ENCODE assay signal across 1 fruit fly cellular context in the genomic region with DNA sequence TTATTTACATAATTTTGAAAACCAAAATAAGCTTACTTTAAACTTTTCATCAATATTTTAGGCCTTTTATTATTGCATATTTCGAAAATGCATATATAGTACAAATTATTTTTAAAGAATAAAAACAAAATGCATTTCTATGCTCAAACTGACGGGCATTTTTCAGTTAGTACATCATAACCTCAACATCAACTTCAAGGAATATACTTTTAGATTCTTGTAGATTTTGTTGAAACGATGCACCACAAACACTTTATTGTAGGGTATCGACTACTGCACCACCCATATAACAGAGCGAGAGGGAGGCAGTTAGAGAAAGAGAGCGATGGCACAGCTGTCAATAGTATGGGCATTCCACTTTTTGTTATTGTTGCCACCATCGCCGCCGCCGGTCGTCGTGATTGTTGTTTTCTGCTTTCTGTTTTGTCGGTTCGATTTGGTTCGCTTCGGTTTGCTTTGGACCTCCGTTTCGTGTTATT.
TF ChIP-seq lines count a peak whose summit lies in the region.

No protein-coding gene starts in this region.

TF ChIP-seq in whole organism, embryonic, 481 proteins besides CTCF, POLR2A, EP300 and RAD21 (continued from another document and continues in another):
- TF ChIP-seq CG11695 (GFP tag; IDR thresholded peaks at IDR 0.05; lab: Robert Waterston, UW) (peak; percentile 72; the same call in 2 of the 3 replicates), CG1792 (GFP tag; optimal IDR thresholded peaks at IDR 0.05; lab: Kevin White, UChicago) (peak; percentile 57), exex (tag; optimal IDR thresholded peaks at IDR 0.05; lab: Kevin White, UChicago) (peak; percentile 41), ac (GFP tag; optimal IDR thresholded peaks at IDR 0.05; lab: Kevin White, UChicago) (peak; percentile 83), CG11247 (GFP tag; IDR thresholded peaks at IDR 0.05; lab: Robert Waterston, UW) (no peak), CG12236 (GFP tag; optimal IDR thresholded peaks at IDR 0.05; lab: Kevin White, UChicago) (peak; percentile 81), C15 (GFP tag; IDR thresholded peaks at IDR 0.05; lab: Robert Waterston, UW) (0 out of 3 replicates have a peak, but pooled peaks have one; percentile 28), CG6272 (GFP tag; IDR thresholded peaks at IDR 0.05; lab: Robert Waterston, UW) (peak; percentile 58; the same call in 1 of the 2 replicates), Xbp1 (GFP tag; optimal IDR thresholded peaks at IDR 0.05; lab: Kevin White, UChicago) (peak; percentile 96), tio (GFP tag; optimal IDR thresholded peaks at IDR 0.05; lab: Kevin White, UChicago) (peak; percentile 91), CG18262 (tag; optimal IDR thresholded peaks at IDR 0.05; lab: Kevin White, UChicago) (peak; percentile 97), CG4730 (GFP tag; IDR thresholded peaks at IDR 0.05; lab: Robert Waterston, UW) (peak; percentile 71), dpn (GFP tag; optimal IDR thresholded peaks at IDR 0.05; lab: Kevin White, UChicago) (peak; percentile 89 to 92), phol (tag; optimal IDR thresholded peaks at IDR 0.05; lab: Kevin White, UChicago) (peak; percentile 96), repo (GFP tag; optimal IDR thresholded peaks at IDR 0.05; lab: Kevin White, UChicago) (peak; percentile 79), Dad (GFP tag; optimal IDR thresholded peaks at IDR 0.05; lab: Kevin White, UChicago) (peak; percentile 57), Doc3 (GFP tag; IDR thresholded peaks at IDR 0.05; lab: Robert Waterston, UW; ENCODE audit: partially characterized antibody) (no peak), CG10366 (GFP tag; IDR thresholded peaks at IDR 0.05; lab: Robert Waterston, UW) (peak; percentile 69), CG2889 (GFP tag; IDR thresholded peaks at IDR 0.05; lab: Robert Waterston, UW) (no peak), CG4854 (GFP tag; optimal IDR thresholded peaks at IDR 0.05; lab: Kevin White, UChicago) (peak; percentile 84), pan (optimal IDR thresholded peaks at IDR 0.05; lab: Kevin White, UChicago) (no peak), pan (GFP tag; optimal IDR thresholded peaks at IDR 0.05 in 1 of 2, IDR thresholded peaks at IDR 0.05 in 1 of 2) (peak in 1 of 2 experiments; percentile 78), kay (GFP tag; optimal IDR thresholded peaks at IDR 0.05; lab: Kevin White, UChicago) (peak; percentile 85), pb (GFP tag; optimal IDR thresholded peaks at IDR 0.05; lab: Kevin White, UChicago) (peak; percentile 71), Sox102F (GFP tag; optimal IDR thresholded peaks at IDR 0.05; lab: Kevin White, UChicago) (peak; percentile 97), CG15073 (GFP tag; optimal IDR thresholded peaks at IDR 0.05; lab: Kevin White, UChicago) (peak; percentile 65), gsb-n (tag; optimal IDR thresholded peaks at IDR 0.05; lab: Kevin White, UChicago) (peak; percentile 88), CG11560 (tag; IDR thresholded peaks at IDR 0.05; lab: Robert Waterston, UW) (peak; percentile 27; the same call in 1 of the 3 replicates), CG17361 (GFP tag; IDR thresholded peaks at IDR 0.05; lab: Robert Waterston, UW) (peak; percentile 98), CG18764 (GFP tag; optimal IDR thresholded peaks at IDR 0.05; lab: Kevin White, UChicago) (peak; percentile 86), CG1647 (GFP tag; optimal IDR thresholded peaks at IDR 0.05; lab: Kevin White, UChicago) (peak; percentile 80), CG1602 (GFP tag; optimal IDR thresholded peaks at IDR 0.05; lab: Kevin White, UChicago) (peak; percentile 92), Hsf (GFP tag; optimal IDR thresholded peaks at IDR 0.05; lab: Kevin White, UChicago) (peak; percentile 92), CG10462 (GFP tag; optimal IDR thresholded peaks at IDR 0.05; lab: Kevin White, UChicago) (peak; percentile 89), CG1603 (tag; optimal IDR thresholded peaks at IDR 0.05; lab: Kevin White, UChicago) (peak; percentile 87), Opbp (GFP tag; IDR thresholded peaks at IDR 0.05; lab: Robert Waterston, UW; ENCODE audit: partially characterized antibody) (0 out of 3 replicates have a peak, but pooled peaks have one; percentile 9), Hr78 (GFP tag; optimal IDR thresholded peaks at IDR 0.05; lab: Kevin White, UChicago) (peak in 1 of 2 experiments; percentile 87), dan (GFP tag; IDR thresholded peaks at IDR 0.05; lab: Robert Waterston, UW) (no peak), Jarid2 (GFP tag; optimal IDR thresholded peaks at IDR 0.05; lab: Kevin White, UChicago) (peak; percentile 73), tll (GFP tag; optimal IDR thresholded peaks at IDR 0.05; lab: Kevin White, UChicago) (peak in 1 of 2 experiments; percentile 41), CG32767 (GFP tag; IDR thresholded peaks at IDR 0.05; lab: Robert Waterston, UW) (peak; percentile 84), E2f1 (GFP tag; IDR thresholded peaks at IDR 0.05; lab: Robert Waterston, UW) (peak; percentile 59), danr (GFP tag; IDR thresholded peaks at IDR 0.05; lab: Robert Waterston, UW) (peak; percentile 78), CG9797 (GFP tag; optimal IDR thresholded peaks at IDR 0.05; lab: Kevin White, UChicago) (peak; percentile 10), otp (GFP tag; IDR thresholded peaks at IDR 0.05; lab: Robert Waterston, UW) (0 out of 3 replicates have a peak, but pooled peaks have one; percentile 49), CG34422 (GFP tag; IDR thresholded peaks at IDR 0.05; lab: Robert Waterston, UW) (peak; percentile 76; the same call in 2 of the 3 replicates), Dbx (GFP tag; IDR thresholded peaks at IDR 0.05; lab: Robert Waterston, UW) (no peak), CG8388 (GFP tag; optimal IDR thresholded peaks at IDR 0.05; lab: Kevin White, UChicago) (peak; percentile 94), fru (optimal IDR thresholded peaks at IDR 0.05; lab: Kevin White, UChicago) (no peak), CG1529 (GFP tag; optimal IDR thresholded peaks at IDR 0.05; lab: Kevin White, UChicago) (peak; percentile 92), CG14667 (GFP tag; IDR thresholded peaks at IDR 0.05; lab: Robert Waterston, UW) (peak; percentile 55; the same call in 1 of the 2 replicates), toy (GFP tag; IDR thresholded peaks at IDR 0.05; lab: Robert Waterston, UW) (no peak), HLH3B (GFP tag; IDR thresholded peaks at IDR 0.05; lab: Robert Waterston, UW) (peak; percentile 83), sisA (GFP tag; IDR thresholded peaks at IDR 0.05; lab: Robert Waterston, UW) (peak; percentile 80), CG18476 (GFP tag; optimal IDR thresholded peaks at IDR 0.05; lab: Kevin White, UChicago) (peak; percentile 79), bowl (GFP tag; IDR thresholded peaks at IDR 0.05; lab: Robert Waterston, UW) (peak; percentile 56; the same call in 1 of the 2 replicates), Mes4 (GFP tag; optimal IDR thresholded peaks at IDR 0.05; lab: Kevin White, UChicago) (peak; percentile 81), CG2875 (GFP tag; optimal IDR thresholded peaks at IDR 0.05; lab: Kevin White, UChicago) (peak; percentile 92), CG10147 (GFP tag; optimal IDR thresholded peaks at IDR 0.05; lab: Kevin White, UChicago) (peak; percentile 86), Bdp1 (GFP tag; optimal IDR thresholded peaks at IDR 0.05; lab: Kevin White, UChicago) (peak; percentile 56), bbx (GFP tag; IDR thresholded peaks at IDR 0.05; lab: Robert Waterston, UW; ENCODE audit: partially characterized antibody) (peak; percentile 47), CG10979 (tag; optimal IDR thresholded peaks at IDR 0.05; lab: Kevin White, UChicago) (peak; percentile 95), CG6254 (GFP tag; optimal IDR thresholded peaks at IDR 0.05; lab: Kevin White, UChicago) (peak; percentile 87), CG1233 (GFP tag; optimal IDR thresholded peaks at IDR 0.05; lab: Kevin White, UChicago) (peak; percentile 88), CrebB (tag; optimal IDR thresholded peaks at IDR 0.05; lab: Kevin White, UChicago) (peak; percentile 75), CG4617 (GFP tag; optimal IDR thresholded peaks at IDR 0.05; lab: Kevin White, UChicago; ENCODE audit: borderline replicate concordance) (peak; percentile 86), slbo (GFP tag; IDR thresholded peaks at IDR 0.05; lab: Robert Waterston, UW) (peak; percentile 58; the same call in 1 of the 2 replicates), CG6689 (GFP tag; IDR thresholded peaks at IDR 0.05; lab: Robert Waterston, UW) (peak; percentile 84), CG17568 (GFP tag; optimal IDR thresholded peaks at IDR 0.05; lab: Kevin White, UChicago) (peak; percentile 79), cwo (GFP tag; optimal IDR thresholded peaks at IDR 0.05; lab: Kevin White, UChicago) (peak; percentile 71), Bgb (GFP tag; IDR thresholded peaks at IDR 0.05; lab: Robert Waterston, UW; ENCODE audit: partially characterized antibody) (no peak), CG2129 (GFP tag; IDR thresholded peaks at IDR 0.05; lab: Robert Waterston, UW; ENCODE audit: partially characterized antibody) (no peak), CG3838 (GFP tag; optimal IDR thresholded peaks at IDR 0.05; lab: Kevin White, UChicago) (peak; percentile 76), E2f2 (GFP tag; IDR thresholded peaks at IDR 0.05; lab: Robert Waterston, UW) (peak; percentile 58; the same call in 1 of the 2 replicates), Elba2 (GFP tag; optimal IDR thresholded peaks at IDR 0.05; lab: Kevin White, UChicago) (no peak), gcm2 (GFP tag; optimal IDR thresholded peaks at IDR 0.05; lab: Kevin White, UChicago) (peak; percentile 66), hth (optimal IDR thresholded peaks at IDR 0.05; lab: Kevin White, UChicago) (no peak), CG31365 (tag; optimal IDR thresholded peaks at IDR 0.05; lab: Kevin White, UChicago) (peak; percentile 51), her (GFP tag; optimal IDR thresholded peaks at IDR 0.05; lab: Kevin White, UChicago) (peak; percentile 58), CG7928 (GFP tag; optimal IDR thresholded peaks at IDR 0.05; lab: Kevin White, UChicago) (peak; percentile 36), tx (GFP tag; optimal IDR thresholded peaks at IDR 0.05; lab: Kevin White, UChicago) (peak; percentile 71), zen (tag; optimal IDR thresholded peaks at IDR 0.05; lab: Kevin White, UChicago) (peak; percentile 59), gro (GFP tag; optimal IDR thresholded peaks at IDR 0.05; lab: Kevin White, UChicago) (peak; percentile 20), vvl (GFP tag; IDR thresholded peaks at IDR 0.05; lab: Robert Waterston, UW) (peak; percentile 89), Bteb2 (GFP tag; optimal IDR thresholded peaks at IDR 0.05; lab: Kevin White, UChicago) (peak; percentile 82), NFAT (GFP tag; IDR thresholded peaks at IDR 0.05; lab: Robert Waterston, UW) (no peak), Sry-β (GFP tag; optimal IDR thresholded peaks at IDR 0.05; lab: Kevin White, UChicago) (peak; percentile 59), slou (GFP tag; optimal IDR thresholded peaks at IDR 0.05; lab: Kevin White, UChicago) (peak; percentile 80), CG16779 (GFP tag; IDR thresholded peaks at IDR 0.05; lab: Robert Waterston, UW) (no peak), CG15696 (tag; optimal IDR thresholded peaks at IDR 0.05; lab: Kevin White, UChicago) (peak; percentile 84), Usf (GFP tag; optimal IDR thresholded peaks at IDR 0.05; lab: Kevin White, UChicago) (peak; percentile 47), ems (GFP tag; optimal IDR thresholded peaks at IDR 0.05; lab: Kevin White, UChicago) (peak; percentile 88), chm (GFP tag; IDR thresholded peaks at IDR 0.05; lab: Robert Waterston, UW) (peak; percentile 41; the same call in 1 of the 2 replicates), gem (tag; optimal IDR thresholded peaks at IDR 0.05; lab: Kevin White, UChicago) (peak; percentile 97), sna (GFP tag; IDR thresholded peaks at IDR 0.05; lab: Robert Waterston, UW; ENCODE audit: partially characterized antibody) (no peak), h (optimal IDR thresholded peaks at IDR 0.05; lab: Kevin White, UChicago) (no peak), sc (optimal IDR thresholded peaks at IDR 0.05; lab: Kevin White, UChicago) (no peak), sc (GFP tag; optimal IDR thresholded peaks at IDR 0.05; lab: Kevin White, UChicago) (peak; percentile 91), CG5180 (GFP tag; optimal IDR thresholded peaks at IDR 0.05; lab: Kevin White, UChicago) (peak; percentile 84), CG12155 (GFP tag; optimal IDR thresholded peaks at IDR 0.05; lab: Kevin White, UChicago) (peak; percentile 83), Hr51 (GFP tag; optimal IDR thresholded peaks at IDR 0.05; lab: Kevin White, UChicago) (peak; percentile 68 to 97), CG16813 (GFP tag; IDR thresholded peaks at IDR 0.05; lab: Robert Waterston, UW; ENCODE audit: partially characterized antibody) (no peak), CG14050 (GFP tag; IDR thresholded peaks at IDR 0.05; lab: Robert Waterston, UW) (peak; percentile 82), CG8765 (GFP tag; IDR thresholded peaks at IDR 0.05; lab: Robert Waterston, UW) (no peak), ranshi (GFP tag; IDR thresholded peaks at IDR 0.05; lab: Robert Waterston, UW) (peak; percentile 69), psq (GFP tag; optimal IDR thresholded peaks at IDR 0.05; lab: Kevin White, UChicago) (peak; percentile 81), ato (GFP tag; IDR thresholded peaks at IDR 0.05; lab: Robert Waterston, UW; ENCODE audit: partially characterized antibody) (no peak), oc (tag; optimal IDR thresholded peaks at IDR 0.05; lab: Kevin White, UChicago) (peak; percentile 89), scrt (GFP tag; optimal IDR thresholded peaks at IDR 0.05; lab: Kevin White, UChicago) (peak; percentile 74), CG12219 (GFP tag; optimal IDR thresholded peaks at IDR 0.05; lab: Kevin White, UChicago) (peak; percentile 91), amos (GFP tag; IDR thresholded peaks at IDR 0.05; lab: Robert Waterston, UW; ENCODE audit: partially characterized antibody) (peak; percentile 30; the same call in 1 of the 2 replicates), chinmo (GFP tag; IDR thresholded peaks at IDR 0.05; lab: Robert Waterston, UW; ENCODE audit: partially characterized antibody) (peak; percentile 89; the same call in 3 of the 4 replicates), Dip3 (GFP tag; optimal IDR thresholded peaks at IDR 0.05; lab: Kevin White, UChicago) (peak; percentile 54), Rfx (GFP tag; IDR thresholded peaks at IDR 0.05; lab: Robert Waterston, UW) (peak; percentile 59), CG5245 (GFP tag; optimal IDR thresholded peaks at IDR 0.05; lab: Kevin White, UChicago) (peak; percentile 76), croc (GFP tag; conservative IDR thresholded peaks at IDR 0.05; lab: Robert Waterston, UW) (peak; percentile 80), cad (GFP tag; optimal IDR thresholded peaks at IDR 0.05; lab: Kevin White, UChicago) (peak; percentile 74), CG8281 (tag; optimal IDR thresholded peaks at IDR 0.05; lab: Kevin White, UChicago) (peak; percentile 78), CG10959 (GFP tag; IDR thresholded peaks at IDR 0.05; lab: Robert Waterston, UW) (peak; percentile 33; the same call in 1 of the 2 replicates), knrl (GFP tag; IDR thresholded peaks at IDR 0.05; lab: Robert Waterston, UW; ENCODE audit: partially characterized antibody) (no peak)
